Worm (Caenorhabditis elegans): Measurements from ENCODE around the gene ZC204.14.

ZC204.14 gene

ce11 chrII:1653397-1653796, 9.4 kb downstream of the ZC204.14 start, which contains the start of gene fbxb-15:
fbxb-15 (minus strand) TSS chrII:1653497.
- TF ChIP-seq unc-62 (GFP tag; optimal IDR thresholded peaks at IDR 0.05) = no peak
- no peak for TF ChIP-seq flh-1 (GFP tag; optimal IDR thresholded peaks at IDR 0.05)
- TF ChIP-seq sptf-1 (tag; optimal IDR thresholded peaks at IDR 0.05) = no peak
- no peak for TF ChIP-seq nhr-76 (tag; optimal IDR thresholded peaks at IDR 0.05)
- TF ChIP-seq cnd-1 (tag; optimal IDR thresholded peaks at IDR 0.05) = no peak
- no peak for TF ChIP-seq pha-4 (tag; optimal IDR thresholded peaks at IDR 0.05)
- no peak for TF ChIP-seq nhr-237 (tag; optimal IDR thresholded peaks at IDR 0.05)
- no peak for TF ChIP-seq zip-8 (tag; optimal IDR thresholded peaks at IDR 0.05)
- no peak for TF ChIP-seq tbx-8 (GFP tag; optimal IDR thresholded peaks at IDR 0.05)
- no peak for TF ChIP-seq ham-2 (GFP tag; optimal IDR thresholded peaks at IDR 0.05)
- no peak for TF ChIP-seq hlh-1 (tag; optimal IDR thresholded peaks at IDR 0.05)
- TF ChIP-seq ceh-39 (tag; optimal IDR thresholded peaks at IDR 0.05) = no peak
- no peak for TF ChIP-seq lin-32 (GFP tag; optimal IDR thresholded peaks at IDR 0.05)

- TF ChIP-seq ham-2 (GFP tag; optimal IDR thresholded peaks at IDR 0.05) (no peak), elt-1 (tag; optimal IDR thresholded peaks at IDR 0.05; ENCODE audit: borderline replicate concordance, insufficient read depth) (no peak), ces-1 (GFP tag; optimal IDR thresholded peaks at IDR 0.05) (no peak), nhr-76 (tag; optimal IDR thresholded peaks at IDR 0.05) (no peak), unc-39 (tag; optimal IDR thresholded peaks at IDR 0.05) (no peak), mep-1 (tag; optimal IDR thresholded peaks at IDR 0.05) (no peak), ceh-83 (GFP tag; optimal IDR thresholded peaks at IDR 0.05) (no peak)
These were observed 10.9 kb downstream of the ZC204.14 start, which contains the start of gene fbxb-16 for ce11 chrII:1651804-1652203. fbxb-16 (minus strand) TSS chrII:1651904.

- no peak for TF ChIP-seq mep-1 (tag; optimal IDR thresholded peaks at IDR 0.05)
- TF ChIP-seq mls-2 (tag; optimal IDR thresholded peaks at IDR 0.05) = no peak
- no peak for TF ChIP-seq bed-3 (GFP tag; optimal IDR thresholded peaks at IDR 0.05)
- TF ChIP-seq nhr-12 (tag; optimal IDR thresholded peaks at IDR 0.05) = no peak
- no peak for TF ChIP-seq mab-5 (tag; optimal IDR thresholded peaks at IDR 0.05)
- no peak for TF ChIP-seq hlh-1 (tag; optimal IDR thresholded peaks at IDR 0.05)
- no peak for TF ChIP-seq elt-3 (tag; optimal IDR thresholded peaks at IDR 0.05)
These were observed 12.2 kb downstream of the ZC204.14 start, which contains the start of gene fbxb-20 for ce11 chrII:1650502-1650901. fbxb-20 (minus strand) TSS chrII:1650602.

- no peak for TF ChIP-seq nhr-12 (tag; optimal IDR thresholded peaks at IDR 0.05)
- TF ChIP-seq lsy-2 (tag; optimal IDR thresholded peaks at IDR 0.05) = no peak
- TF ChIP-seq flh-1 (GFP tag; optimal IDR thresholded peaks at IDR 0.05) = no peak
- no peak for TF ChIP-seq ces-1 (GFP tag; optimal IDR thresholded peaks at IDR 0.05)
- no peak for TF ChIP-seq cnd-1 (tag; optimal IDR thresholded peaks at IDR 0.05)
- no peak for TF ChIP-seq sem-2 (GFP tag; optimal IDR thresholded peaks at IDR 0.05)
- no peak for TF ChIP-seq hlh-1 (tag; optimal IDR thresholded peaks at IDR 0.05)
- no peak for TF ChIP-seq blmp-1 (tag; optimal IDR thresholded peaks at IDR 0.05)
- TF ChIP-seq ceh-43 (GFP tag; optimal IDR thresholded peaks at IDR 0.05) = no peak
- no peak for TF ChIP-seq drap-1 (GFP tag; optimal IDR thresholded peaks at IDR 0.05)
- no peak for TF ChIP-seq ceh-83 (GFP tag; optimal IDR thresholded peaks at IDR 0.05)
- TF ChIP-seq lin-13 (tag; optimal IDR thresholded peaks at IDR 0.05) = no peak
- no peak for TF ChIP-seq sptf-1 (tag; optimal IDR thresholded peaks at IDR 0.05)
- TF ChIP-seq lin-32 (GFP tag; optimal IDR thresholded peaks at IDR 0.05) = no peak
- TF ChIP-seq ceh-39 (tag; optimal IDR thresholded peaks at IDR 0.05) = no peak
- no peak for TF ChIP-seq unc-62 (GFP tag; optimal IDR thresholded peaks at IDR 0.05)
- TF ChIP-seq elt-3 (tag; optimal IDR thresholded peaks at IDR 0.05) = no peak
These were observed 14.0 kb downstream of the ZC204.14 start, which contains the start of gene fbxb-21 for ce11 chrII:1648768-1649167. fbxb-21 (minus strand) TSS chrII:1648868.

- no peak for TF ChIP-seq mab-5 (tag; optimal IDR thresholded peaks at IDR 0.05)
- no peak for TF ChIP-seq unc-62 (GFP tag; optimal IDR thresholded peaks at IDR 0.05)
- no peak for TF ChIP-seq pha-4 (tag; optimal IDR thresholded peaks at IDR 0.05)
- TF ChIP-seq unc-39 (tag; optimal IDR thresholded peaks at IDR 0.05) = no peak
- no peak for TF ChIP-seq nhr-12 (tag; optimal IDR thresholded peaks at IDR 0.05)
- no peak for TF ChIP-seq sem-2 (GFP tag; optimal IDR thresholded peaks at IDR 0.05)
- no peak for TF ChIP-seq hlh-1 (tag; optimal IDR thresholded peaks at IDR 0.05)
- TF ChIP-seq ceh-43 (GFP tag; optimal IDR thresholded peaks at IDR 0.05) = no peak
- no peak for TF ChIP-seq lin-13 (tag; optimal IDR thresholded peaks at IDR 0.05)
These were observed 16.6 kb downstream of the ZC204.14 start, which contains the start of gene ZC204.17 for ce11 chrII:1646199-1646598. ZC204.17 (minus strand) TSS chrII:1646299.
